Worm (Caenorhabditis elegans) whole organism, L2 larva: ENCODE data around the gene lido-13.

Experiments used
- C34F6.9 ChIP-seq: fragments of 150-350 bp; optimal IDR thresholded peaks from 2 replicates; lab custom pipeline; 2014; ENCODE audit warnings: missing biosample characterization, missing genetic modification characterization
- R02D3.7 ChIP-seq: fragments of 150-350 bp; optimal IDR thresholded peaks from 2 replicates; lab custom pipeline; 2014; ENCODE audit warnings: missing biosample characterization, missing genetic modification characterization
- ZK546.5 ChIP-seq: sonication (generic microtip); optimal IDR thresholded peaks from 2 replicates; lab custom pipeline; 2017; ENCODE audit warnings: missing biosample characterization, missing genetic modification characterization
- alr-1 ChIP-seq: fragments of 150-350 bp; optimal IDR thresholded peaks from 2 replicates; lab custom pipeline; 2014; ENCODE audit warnings: missing biosample characterization, missing genetic modification characterization
- ama-1 ChIP-seq: fragments of 150-350 bp; optimal IDR thresholded peaks from 2 replicates; lab custom pipeline; 2018; ENCODE audit warnings: inconsistent platforms
- blmp-1 ChIP-seq: sonication (generic microtip); optimal IDR thresholded peaks from 2 replicates; lab custom pipeline; 2017; ENCODE audit warnings: missing genetic modification characterization, mild to moderate bottlenecking, missing compliant biosample characterization, antibody characterized with exemption, moderate library complexity; ENCODE audit not compliant: insufficient read depth
- ceh-16 ChIP-seq: fragments of 150-350 bp; optimal IDR thresholded peaks from 2 replicates; lab custom pipeline; 2014; ENCODE audit warnings: missing biosample characterization, missing genetic modification characterization
- ceh-82 ChIP-seq: fragments of 150-350 bp; optimal IDR thresholded peaks from 2 replicates; lab custom pipeline; 2014; ENCODE audit warnings: missing biosample characterization, missing genetic modification characterization
- crh-2 ChIP-seq: sonication (generic microtip); optimal IDR thresholded peaks from 2 replicates; lab custom pipeline; 2017; ENCODE audit warnings: missing biosample characterization, missing genetic modification characterization
- elt-1 ChIP-seq: fragments of 150-350 bp; optimal IDR thresholded peaks from 2 replicates; lab custom pipeline; 2014; ENCODE audit warnings: missing biosample characterization, missing genetic modification characterization
- elt-3 ChIP-seq: sonication (generic microtip); optimal IDR thresholded peaks from 2 replicates; lab custom pipeline; 2017; ENCODE audit warnings: missing biosample characterization, missing genetic modification characterization
- fos-1 ChIP-seq: fragments of 150-350 bp; optimal IDR thresholded peaks from 2 replicates; lab custom pipeline; 2014; ENCODE audit warnings: missing biosample characterization, missing genetic modification characterization
- gmeb-1 ChIP-seq: fragments of 150-350 bp; optimal IDR thresholded peaks from 2 replicates; lab custom pipeline; 2014; ENCODE audit warnings: missing biosample characterization, missing genetic modification characterization
- lin-13 ChIP-seq: fragments of 150-350 bp; optimal IDR thresholded peaks from 2 replicates; lab custom pipeline; 2014; ENCODE audit warnings: missing biosample characterization, missing genetic modification reagents, missing genetic modification characterization
- lin-39 ChIP-seq: fragments of 150-350 bp; optimal IDR thresholded peaks from 2 replicates; lab custom pipeline; 2014; ENCODE audit warnings: missing biosample characterization, missing genetic modification reagents, missing genetic modification characterization
- mbf-1 ChIP-seq: sonication (generic microtip); optimal IDR thresholded peaks from 2 replicates; lab custom pipeline; 2017; ENCODE audit warnings: missing biosample characterization, missing genetic modification characterization
- mdl-1 ChIP-seq, 2 experiments: fragments of 150-350 bp in 1 of 2; sonication (generic microtip) in 1 of 2; optimal IDR thresholded peaks; 2 replicates each; lab custom pipeline; 2017; ENCODE audit warnings: missing biosample characterization in 2 of 2, missing genetic modification characterization in 2 of 2
- nhr-11 ChIP-seq: fragments of 150-350 bp; optimal IDR thresholded peaks from 2 replicates; lab custom pipeline; 2014; ENCODE audit warnings: missing biosample characterization, missing genetic modification characterization
- nhr-12 ChIP-seq: fragments of 150-350 bp; optimal IDR thresholded peaks from 2 replicates; lab custom pipeline; 2014; ENCODE audit warnings: missing biosample characterization, missing genetic modification characterization
- nhr-129 ChIP-seq: fragments of 150-350 bp; optimal IDR thresholded peaks from 2 replicates; lab custom pipeline; 2014; ENCODE audit warnings: missing biosample characterization, missing genetic modification characterization
- nhr-21 ChIP-seq: fragments of 150-350 bp; optimal IDR thresholded peaks from 2 replicates; lab custom pipeline; 2014; ENCODE audit warnings: missing biosample characterization, missing genetic modification characterization
- nhr-23 ChIP-seq: fragments of 150-350 bp; optimal IDR thresholded peaks from 2 replicates; lab custom pipeline; 2014; ENCODE audit warnings: missing biosample characterization, missing genetic modification reagents, missing genetic modification characterization
- nhr-237 ChIP-seq: fragments of 150-350 bp; optimal IDR thresholded peaks from 2 replicates; lab custom pipeline; 2014; ENCODE audit warnings: missing biosample characterization, missing genetic modification characterization
- nhr-25 ChIP-seq: fragments of 150-350 bp; sonication (generic microtip); optimal IDR thresholded peaks from 3 replicates; lab custom pipeline; 2014; ENCODE audit warnings: missing biosample characterization, missing genetic modification characterization
- nhr-77 ChIP-seq: fragments of 150-350 bp; optimal IDR thresholded peaks from 2 replicates; lab custom pipeline; 2014; ENCODE audit warnings: missing biosample characterization, missing genetic modification characterization
- peb-1 ChIP-seq: fragments of 150-350 bp; optimal IDR thresholded peaks from 2 replicates; lab custom pipeline; 2014; ENCODE audit warnings: missing biosample characterization, missing genetic modification characterization
- skn-1 ChIP-seq: sonication (generic microtip); optimal IDR thresholded peaks from 2 replicates; lab custom pipeline; 2017; ENCODE audit warnings: missing biosample characterization, missing genetic modification characterization
- sma-3 ChIP-seq: sonication (generic microtip); optimal IDR thresholded peaks from 2 replicates; lab custom pipeline; 2016; ENCODE audit warnings: missing genetic modification reagents, missing genetic modification characterization, missing compliant biosample characterization
- sma-9 ChIP-seq, 2 experiments: fragments of 150-350 bp in 1 of 2; sonication (generic microtip) in 1 of 2; optimal IDR thresholded peaks; 2 replicates each; lab custom pipeline; 2014 to 2016; ENCODE audit warnings: missing genetic modification characterization in 2 of 2, mild to moderate bottlenecking in 1 of 2, missing biosample characterization in 1 of 2, missing compliant biosample characterization in 1 of 2, missing genetic modification reagents in 1 of 2, moderate library complexity in 1 of 2
- unc-39 ChIP-seq: fragments of 150-350 bp; optimal IDR thresholded peaks from 2 replicates; lab custom pipeline; 2014; ENCODE audit warnings: missing biosample characterization, missing genetic modification characterization
- unc-55 ChIP-seq: fragments of 150-350 bp; sonication (generic microtip); optimal IDR thresholded peaks from 3 replicates; lab custom pipeline; 2014; ENCODE audit warnings: missing biosample characterization, missing genetic modification reagents, missing genetic modification characterization
- zag-1 ChIP-seq: fragments of 150-350 bp; optimal IDR thresholded peaks from 2 replicates; lab custom pipeline; 2014; ENCODE audit warnings: missing biosample characterization, missing genetic modification characterization
- ztf-11 ChIP-seq: sonication (generic microtip); optimal IDR thresholded peaks from 2 replicates; lab custom pipeline; 2017; ENCODE audit warnings: missing biosample characterization, missing genetic modification characterization
- ztf-4 ChIP-seq: fragments of 150-350 bp; optimal IDR thresholded peaks from 2 replicates; lab custom pipeline; 2014; ENCODE audit warnings: missing biosample characterization, missing genetic modification characterization

Gene lido-13

DNA sequence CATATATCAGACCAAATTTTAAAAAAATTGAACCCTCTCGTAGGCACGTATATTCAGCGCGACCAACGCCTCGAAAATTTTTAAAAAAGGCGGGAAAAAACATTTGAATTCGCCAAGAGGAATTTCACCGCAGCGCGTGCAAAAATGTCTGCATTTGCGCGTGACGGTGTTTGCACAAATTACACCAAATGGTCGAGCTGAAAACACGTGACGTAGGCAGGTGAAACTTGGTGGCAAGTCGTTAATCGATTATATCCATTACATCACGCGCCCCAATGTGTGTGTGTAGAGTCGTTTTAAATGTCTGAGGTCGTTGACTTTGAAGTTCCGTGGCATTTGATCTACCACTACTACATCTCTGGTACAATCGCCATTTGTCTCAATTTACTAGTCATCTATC lies 3.4 kb downstream of the lido-13 start, which contains the start of gene sri-31:
Gene sri-31 (plus strand): TSS at position 301 of the 400 bp plus-strand sequence.
- TF ChIP-seq alr-1 (no peak), blmp-1 (tag; lab: Kevin White, UChicago) (no peak), nhr-77 (tag; lab: Kevin White, UChicago) (no peak), ceh-16 (tag; lab: Kevin White, UChicago) (no peak), ztf-4 (no peak), gmeb-1 (tag; lab: Kevin White, UChicago) (no peak), mdl-1 (tag; optimal IDR thresholded peaks at IDR 0.05; lab: Kevin White, UChicago) (no peak), ZK546.5 (no peak), nhr-11 (tag; lab: Kevin White, UChicago) (no peak), nhr-25 (tag; lab: Kevin White, UChicago) (no peak), ama-1 (lab: Kevin White, UChicago) (no peak), unc-39 (tag; lab: Kevin White, UChicago) (no peak), zag-1 (tag; lab: Kevin White, UChicago) (no peak), crh-2 (tag; lab: Kevin White, UChicago) (no peak), sma-3 (GFP tag; lab: Kevin White, UChicago) (no peak)

DNA sequence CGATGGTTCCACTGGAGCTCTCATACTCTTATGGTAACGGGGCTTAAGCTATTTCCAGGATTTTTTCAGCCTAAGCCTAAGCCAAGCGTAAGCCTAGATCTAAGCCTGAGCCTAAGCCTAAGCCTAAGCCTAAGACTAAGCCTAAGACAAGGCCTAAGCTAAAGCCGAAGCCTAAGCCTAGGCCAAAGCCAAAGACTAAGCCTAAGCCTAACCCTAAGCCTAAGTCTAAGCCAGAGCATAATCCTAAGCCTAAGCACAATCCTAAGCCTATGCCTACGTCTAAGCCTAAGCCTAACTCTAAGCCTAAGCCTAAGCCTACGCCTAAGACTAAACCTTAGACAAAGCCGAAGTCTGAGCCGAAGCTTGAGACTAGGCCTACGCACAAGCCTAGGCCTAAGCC lies 5.1 kb downstream of the lido-13 start:
- TF ChIP-seq sma-9 (GFP tag; optimal IDR thresholded peaks at IDR 0.05; lab: Kevin White, UChicago) (no peak), sma-9 (tag; optimal IDR thresholded peaks at IDR 0.05; lab: Kevin White, UChicago) (no peak), elt-3 (tag; lab: Kevin White, UChicago) (no peak)

DNA sequence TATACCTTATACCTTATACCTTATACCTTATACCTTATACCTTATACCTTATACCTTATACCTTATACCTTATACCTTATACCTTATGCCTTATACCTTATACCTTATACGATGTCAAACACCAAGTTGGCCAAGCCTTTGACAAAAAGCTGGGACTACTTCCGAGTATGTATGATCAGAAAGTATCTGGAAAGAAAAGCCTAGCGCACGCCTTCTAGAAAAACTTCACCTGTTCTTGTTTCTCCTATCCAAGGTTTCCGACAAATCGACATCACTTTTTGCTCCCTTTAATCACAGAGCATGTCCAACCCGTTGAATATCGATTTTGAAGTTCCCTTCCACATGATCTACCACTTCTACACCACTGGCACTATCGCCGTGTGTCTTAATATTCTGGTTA lies 5.7 kb downstream of the lido-13 start, which contains the start of gene sri-28:
Gene sri-28 (plus strand): TSS at position 301 of the 400 bp plus-strand sequence.
- no peak for TF ChIP-seq peb-1 (tag; lab: Kevin White, UChicago)

DNA sequence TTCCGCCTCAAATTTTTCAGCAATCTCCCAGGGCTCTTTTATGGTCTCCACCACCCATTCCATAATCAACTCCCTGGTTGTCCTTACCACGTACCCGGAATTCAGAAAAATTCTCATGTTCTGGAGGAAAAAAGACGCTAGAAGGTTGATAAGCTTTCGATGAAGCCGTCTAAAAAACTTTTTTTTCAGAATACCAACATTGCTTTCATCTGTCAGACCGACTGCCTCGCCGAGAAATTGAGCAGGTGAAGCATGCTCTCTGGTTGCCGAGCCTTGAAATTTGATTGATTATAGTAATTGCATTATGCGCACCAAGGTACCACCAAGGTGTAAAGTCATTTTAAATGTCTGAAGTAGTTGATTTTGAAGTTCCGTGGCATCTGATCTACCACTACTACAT lies 8.2 kb downstream of the lido-13 start, which contains the start of gene sri-30:
Gene sri-30 (plus strand): TSS at position 301 of the 400 bp plus-strand sequence.
- TF ChIP-seq ZK546.5 (no peak), sma-3 (GFP tag; lab: Kevin White, UChicago) (no peak), peb-1 (tag; lab: Kevin White, UChicago) (no peak), ztf-4 (no peak), gmeb-1 (tag; lab: Kevin White, UChicago) (no peak), elt-3 (tag; lab: Kevin White, UChicago) (no peak), sma-9 (GFP tag; optimal IDR thresholded peaks at IDR 0.05; lab: Kevin White, UChicago) (no peak), sma-9 (tag; optimal IDR thresholded peaks at IDR 0.05; lab: Kevin White, UChicago) (no peak), fos-1 (no peak), C34F6.9 (tag; lab: Kevin White, UChicago) (no peak)

DNA sequence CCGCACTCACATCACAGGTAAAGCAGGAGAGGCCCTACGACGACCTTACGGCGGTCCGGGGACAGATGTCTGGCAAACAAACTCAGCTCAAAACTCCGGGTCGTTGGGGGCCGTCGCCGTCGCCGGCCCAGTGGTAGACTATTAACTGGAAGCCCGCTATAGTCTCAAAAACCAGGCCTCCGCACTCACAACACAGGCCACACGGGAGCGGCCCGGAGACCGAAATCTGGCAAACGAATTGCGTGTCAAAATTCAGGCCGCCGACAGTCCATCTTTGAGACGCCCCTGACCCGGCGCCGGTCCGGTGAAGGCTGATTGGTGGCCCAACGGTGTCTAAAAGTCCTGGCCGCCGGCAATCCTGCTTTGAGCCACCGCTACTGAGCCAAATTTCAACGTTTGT lies 8.7 kb downstream of the lido-13 start:
- no peak for TF ChIP-seq sma-9 (GFP tag; optimal IDR thresholded peaks at IDR 0.05; lab: Kevin White, UChicago)
- TF ChIP-seq sma-9 (tag; optimal IDR thresholded peaks at IDR 0.05; lab: Kevin White, UChicago) = no peak
- no peak for TF ChIP-seq nhr-23 (tag; lab: Kevin White, UChicago)
- TF ChIP-seq fos-1 = no peak
- no peak for TF ChIP-seq lin-39 (tag; lab: Kevin White, UChicago)
- TF ChIP-seq ZK546.5 = no peak
- TF ChIP-seq unc-55 = no peak
- no peak for TF ChIP-seq ceh-82 (tag; lab: Kevin White, UChicago)
- no peak for TF ChIP-seq lin-13
- TF ChIP-seq nhr-12 = no peak
- no peak for TF ChIP-seq nhr-11 (tag; lab: Kevin White, UChicago)
- no peak for TF ChIP-seq mdl-1 (tag; optimal IDR thresholded peaks at IDR 0.05; lab: Kevin White, UChicago)
- TF ChIP-seq unc-39 (tag; lab: Kevin White, UChicago) = no peak

DNA sequence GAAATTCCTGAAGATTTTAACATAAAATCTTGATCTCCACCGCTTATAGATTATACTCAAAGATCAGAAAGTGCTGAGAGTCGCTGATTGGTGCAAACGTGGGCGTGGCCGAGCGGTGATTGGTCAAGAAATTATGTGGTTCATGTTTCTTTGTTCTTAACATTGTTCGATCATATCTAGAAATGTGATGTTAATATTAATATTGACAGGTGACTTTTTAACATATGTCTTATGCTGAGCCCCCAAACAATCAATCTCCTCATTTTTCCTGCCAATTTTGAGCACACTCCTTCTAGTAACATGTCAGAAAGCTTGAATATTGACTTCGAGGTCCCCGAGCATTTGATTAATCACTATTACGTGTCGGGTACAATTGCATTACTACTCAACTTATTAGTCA lies 10.1 kb downstream of the lido-13 start, which contains the start of gene sri-29:
Gene sri-29 (plus strand): TSS at position 301 of the 400 bp plus-strand sequence.
- TF ChIP-seq mbf-1 (tag; lab: Kevin White, UChicago) = no peak

DNA sequence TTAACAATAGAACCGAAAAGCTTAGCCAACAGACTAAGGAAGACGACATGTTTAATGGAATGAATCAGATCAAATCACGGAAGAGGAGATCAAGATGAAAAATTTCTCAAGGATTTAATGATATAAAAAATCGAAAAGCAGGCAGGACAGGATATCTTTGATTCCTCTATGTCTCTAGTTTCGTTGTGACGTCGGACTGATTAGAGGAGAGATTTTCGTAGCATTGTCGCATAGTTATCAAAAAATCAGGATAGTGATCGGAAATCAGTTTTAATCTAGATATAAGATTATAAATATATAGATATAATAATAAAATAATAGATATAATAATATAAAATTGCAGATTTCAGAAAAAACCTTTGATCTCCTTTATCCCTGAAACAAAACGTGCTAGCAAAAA lies 10.8 kb downstream of the lido-13 start, which contains the start of gene B0454.8:
Gene B0454.8 (minus strand): TSS at position 101 of the 400 bp plus-strand sequence.
- no peak for TF ChIP-seq gmeb-1 (tag; lab: Kevin White, UChicago)
- no peak for TF ChIP-seq lin-39 (tag; lab: Kevin White, UChicago)
- TF ChIP-seq unc-39 (tag; lab: Kevin White, UChicago) = no peak
- TF ChIP-seq R02D3.7 (tag; lab: Kevin White, UChicago) = no peak
- no peak for TF ChIP-seq nhr-21
- TF ChIP-seq nhr-23 (tag; lab: Kevin White, UChicago) = no peak
- TF ChIP-seq lin-13 = no peak
- no peak for TF ChIP-seq elt-1 (tag; lab: Kevin White, UChicago)
- TF ChIP-seq ztf-11 = no peak
- no peak for TF ChIP-seq nhr-12
- TF ChIP-seq mbf-1 (tag; lab: Kevin White, UChicago) = no peak
- TF ChIP-seq mdl-1 (tag; optimal IDR thresholded peaks at IDR 0.05; lab: Kevin White, UChicago) = no peak
- no peak for TF ChIP-seq nhr-129 (tag; lab: Kevin White, UChicago)
- TF ChIP-seq nhr-237 (tag; lab: Kevin White, UChicago) = no peak
- no peak for TF ChIP-seq nhr-77 (tag; lab: Kevin White, UChicago)
- TF ChIP-seq skn-1 = no peak
